Fruit fly (Drosophila melanogaster) whole organism, embryonic: ENCODE measurements around the gene Sema5c.

Source experiments
- Atf-2 ChIP-seq: fragments of 200-800 bp; sonication (Bioruptor generic); optimal IDR thresholded peaks from 2 replicates; lab custom pipeline; 2016; ENCODE audit warnings: missing biosample characterization, missing genetic modification characterization
- CG10543 ChIP-seq: fragments of 200-800 bp; sonication (Bioruptor generic); optimal IDR thresholded peaks from 3 replicates; lab custom pipeline; 2017; ENCODE audit warnings: missing biosample characterization, mild to moderate bottlenecking, missing genetic modification characterization, moderate library complexity
- CG10979 ChIP-seq: fragments of 200-800 bp; sonication (Bioruptor generic); optimal IDR thresholded peaks from 2 replicates; lab custom pipeline; 2018; ENCODE audit warnings: missing biosample characterization, mild to moderate bottlenecking, missing genetic modification characterization, moderate library complexity
- CG12299 ChIP-seq: fragments of 200-800 bp; sonication (Bioruptor generic); optimal IDR thresholded peaks from 2 replicates; lab custom pipeline; 2018; ENCODE audit warnings: missing biosample characterization, mild to moderate bottlenecking, missing genetic modification characterization
- CG12659 ChIP-seq: fragments of 200-800 bp; sonication (Bioruptor generic); optimal IDR thresholded peaks from 3 replicates; lab custom pipeline; 2017; ENCODE audit warnings: mild to moderate bottlenecking, missing biosample characterization, missing genetic modification reagents, missing genetic modification characterization
- CG14441 ChIP-seq: fragments of 200-800 bp; sonication (Bioruptor generic); IDR thresholded peaks from 2 replicates; pipeline ENCODE4 v1.3.6; 2022; ENCODE audit warnings: missing biosample characterization, missing genetic modification characterization
- CG1529 ChIP-seq: fragments of 200-800 bp; sonication (Bioruptor generic); optimal IDR thresholded peaks from 3 replicates; lab custom pipeline; 2018; ENCODE audit warnings: missing biosample characterization, missing genetic modification characterization
- CG1647 ChIP-seq: fragments of 200-800 bp; sonication (Bioruptor generic); optimal IDR thresholded peaks from 3 replicates; lab custom pipeline; 2016; ENCODE audit warnings: missing biosample characterization, missing genetic modification characterization
- CG16813 ChIP-seq: fragments of 200-800 bp; sonication (Bioruptor generic); IDR thresholded peaks from 3 replicates; pipeline ENCODE4 v1.3.6; 2022; ENCODE audit warnings: missing biosample characterization, missing genetic modification characterization; ENCODE audit not compliant: partially characterized antibody
- CG17328 ChIP-seq: fragments of 200-800 bp; sonication (Bioruptor generic); IDR thresholded peaks from 2 replicates; pipeline ENCODE4 v1.3.6; 2022; ENCODE audit warnings: missing biosample characterization, missing genetic modification characterization
- CG2120 ChIP-seq: fragments of 200-800 bp; sonication (Bioruptor generic); optimal IDR thresholded peaks from 3 replicates; lab custom pipeline; 2016; ENCODE audit warnings: missing biosample characterization, missing genetic modification characterization
- CG43689 ChIP-seq: fragments of 200-800 bp; sonication (Bioruptor generic); IDR thresholded peaks from 2 replicates; pipeline ENCODE4 v1.3.6; 2022; ENCODE audit warnings: missing biosample characterization, missing genetic modification characterization
- CG5180 ChIP-seq: fragments of 200-800 bp; sonication (Bioruptor generic); optimal IDR thresholded peaks from 3 replicates; lab custom pipeline; 2017; ENCODE audit warnings: missing biosample characterization, missing genetic modification characterization, mild to moderate bottlenecking, moderate library complexity, missing genetic modification reagents
- CG8388 ChIP-seq: fragments of 200-800 bp; sonication (Bioruptor generic); optimal IDR thresholded peaks from 2 replicates; lab custom pipeline; 2019; ENCODE audit warnings: missing biosample characterization, mild to moderate bottlenecking, missing genetic modification characterization, moderate library complexity
- D ChIP-seq, 2 experiments: fragments of 200-800 bp in 1 of 2; fragments of >200 bp in 1 of 2; sonication (Bioruptor generic) in 1 of 2; optimal IDR thresholded peaks; 2 replicates in 1 of 2; 3 replicates in 1 of 2; lab custom pipeline; 2017; ENCODE audit warnings: mild to moderate bottlenecking in 1 of 2, missing biosample characterization in 1 of 2, missing genetic modification characterization in 1 of 2, missing genetic modification reagents in 1 of 2
- D19A ChIP-seq: fragments of 200-800 bp; optimal IDR thresholded peaks from 3 replicates; lab custom pipeline; 2019; ENCODE audit warnings: missing biosample characterization, mild to moderate bottlenecking, missing genetic modification characterization, moderate library complexity
- Dref ChIP-seq: fragments of 200-800 bp; sonication (Bioruptor generic); IDR thresholded peaks from 2 replicates; pipeline ENCODE4 v1.3.6; 2022; ENCODE audit warnings: missing biosample characterization, missing genetic modification characterization
- Drgx ChIP-seq: fragments of 200-800 bp; sonication (Bioruptor generic); IDR thresholded peaks from 2 replicates; pipeline ENCODE4 v1.3.6; 2022; ENCODE audit warnings: missing biosample characterization, missing genetic modification characterization
- ERR ChIP-seq: fragments of 200-800 bp; sonication (Bioruptor generic); optimal IDR thresholded peaks from 2 replicates; lab custom pipeline; 2016; ENCODE audit warnings: missing biosample characterization, missing genetic modification characterization
- Fer2 ChIP-seq: fragments of 200-800 bp; sonication (Bioruptor generic); optimal IDR thresholded peaks from 2 replicates; lab custom pipeline; 2018; ENCODE audit warnings: missing biosample characterization, mild to moderate bottlenecking, missing genetic modification characterization, moderate library complexity
- Hmr ChIP-seq: fragments of 200-800 bp; sonication (Bioruptor generic); optimal IDR thresholded peaks from 3 replicates; lab custom pipeline; 2017; ENCODE audit warnings: mild to moderate bottlenecking, missing biosample characterization, missing genetic modification reagents, missing genetic modification characterization
- Hr3 ChIP-seq: fragments of 200-800 bp; sonication (Bioruptor generic); optimal IDR thresholded peaks from 3 replicates; lab custom pipeline; 2016; ENCODE audit warnings: missing biosample characterization, missing genetic modification characterization
- NfI ChIP-seq: fragments of 200-800 bp; sonication (Bioruptor generic); optimal IDR thresholded peaks from 3 replicates; lab custom pipeline; 2018; ENCODE audit warnings: missing biosample characterization, mild to moderate bottlenecking, missing genetic modification characterization, moderate library complexity
- Rfx ChIP-seq: fragments of 200-800 bp; sonication (Bioruptor generic); IDR thresholded peaks from 2 replicates; pipeline ENCODE4 v1.3.6; 2022; ENCODE audit warnings: missing biosample characterization, missing genetic modification characterization
- Six4 ChIP-seq: fragments of 200-800 bp; sonication (Bioruptor generic); optimal IDR thresholded peaks from 2 replicates; lab custom pipeline; 2016; ENCODE audit warnings: missing biosample characterization, missing genetic modification characterization
- Ssrp ChIP-seq: fragments of 200-800 bp; sonication (Bioruptor generic); optimal IDR thresholded peaks from 2 replicates; lab custom pipeline; 2018; ENCODE audit warnings: missing biosample characterization, mild to moderate bottlenecking, missing genetic modification characterization, moderate library complexity
- Tbp ChIP-seq: fragments of >200 bp; optimal IDR thresholded peaks from 2 replicates; lab custom pipeline; 2018; ENCODE audit warnings: missing biosample characterization, missing genetic modification characterization
- Trl ChIP-seq, 3 experiments: fragments of >200 bp in 2 of 3; fragments of 200-800 bp in 1 of 3; sonication (Bioruptor generic) in 1 of 3; optimal IDR thresholded peaks; 2 replicates in 1 of 3; 3 replicates in 2 of 3; lab custom pipeline; 2016 to 2017; ENCODE audit warnings: missing biosample characterization in 1 of 3, missing genetic modification characterization in 1 of 3
- bigmax ChIP-seq: fragments of 200-800 bp; sonication (Bioruptor generic); optimal IDR thresholded peaks from 2 replicates; lab custom pipeline; 2018; ENCODE audit warnings: missing biosample characterization, mild to moderate bottlenecking, missing genetic modification characterization
- crp ChIP-seq, 2 experiments: fragments of 200-800 bp; sonication (Bioruptor generic); optimal IDR thresholded peaks; 2 replicates in 1 of 2; 3 replicates in 1 of 2; lab custom pipeline; 2017; ENCODE audit warnings: missing biosample characterization in 2 of 2, missing genetic modification characterization in 2 of 2, mild to moderate bottlenecking in 1 of 2, moderate library complexity in 1 of 2
- dan ChIP-seq: fragments of 200-800 bp; sonication (Bioruptor generic); IDR thresholded peaks from 2 replicates; pipeline ENCODE4 v1.3.6; 2022; ENCODE audit warnings: missing biosample characterization, missing genetic modification characterization
- dmrt11E ChIP-seq: fragments of 200-800 bp; sonication (Bioruptor generic); optimal IDR thresholded peaks from 3 replicates; lab custom pipeline; 2018; ENCODE audit warnings: missing biosample characterization, mild to moderate bottlenecking, missing genetic modification characterization, moderate library complexity
- fd102C ChIP-seq: fragments of 200-800 bp; sonication (Bioruptor generic); optimal IDR thresholded peaks from 2 replicates; lab custom pipeline; 2018; ENCODE audit warnings: missing biosample characterization, mild to moderate bottlenecking, missing genetic modification characterization, moderate library complexity
- fd64A ChIP-seq: fragments of 200-800 bp; sonication (Bioruptor generic); optimal IDR thresholded peaks from 3 replicates; lab custom pipeline; 2018; ENCODE audit warnings: missing biosample characterization, mild to moderate bottlenecking, missing genetic modification characterization
- gcm ChIP-seq: fragments of 200-800 bp; sonication (Bioruptor generic); optimal IDR thresholded peaks from 2 replicates; lab custom pipeline; 2019; ENCODE audit warnings: missing biosample characterization, mild to moderate bottlenecking, missing genetic modification characterization, moderate library complexity
- mirr ChIP-seq: fragments of 200-800 bp; sonication (Bioruptor generic); optimal IDR thresholded peaks from 3 replicates; lab custom pipeline; 2018; ENCODE audit warnings: missing biosample characterization, mild to moderate bottlenecking, missing genetic modification characterization
- pan ChIP-seq, 4 experiments: fragments of >200 bp in 3 of 4; fragments of 200-800 bp in 1 of 4; sonication (Bioruptor generic) in 1 of 4; optimal IDR thresholded peaks in 3 of 4; IDR thresholded peaks in 1 of 4; 2 replicates each; pipeline versions ENCODE4 v1.3.6 to Lab custom; 2017 to 2022; ENCODE audit warnings: missing biosample characterization in 2 of 4, missing genetic modification characterization in 2 of 4, mixed read lengths in 1 of 4
- pnt ChIP-seq: fragments of 200-800 bp; sonication (Bioruptor generic); optimal IDR thresholded peaks from 3 replicates; lab custom pipeline; 2016; ENCODE audit warnings: missing biosample characterization, missing genetic modification characterization
- seq ChIP-seq: fragments of 200-800 bp; sonication (Bioruptor generic); IDR thresholded peaks from 2 replicates; pipeline ENCODE4 v1.3.6; 2022; ENCODE audit warnings: missing biosample characterization, missing genetic modification characterization
- tgo ChIP-seq: fragments of 200-800 bp; sonication (Bioruptor generic); IDR thresholded peaks from 3 replicates; pipeline ENCODE4 v1.3.6; 2022; ENCODE audit warnings: missing biosample characterization, missing genetic modification characterization
- trem ChIP-seq: fragments of 200-800 bp; optimal IDR thresholded peaks from 3 replicates; lab custom pipeline; 2019; ENCODE audit warnings: missing biosample characterization, mild to moderate bottlenecking, missing genetic modification characterization, moderate library complexity
- unc-4 ChIP-seq: fragments of 200-800 bp; sonication (Bioruptor generic); IDR thresholded peaks from 2 replicates; pipeline ENCODE4 v1.3.6; 2022; ENCODE audit warnings: missing biosample characterization, missing genetic modification characterization; ENCODE audit not compliant: partially characterized antibody
- wek ChIP-seq: fragments of 200-800 bp; sonication (Bioruptor generic); optimal IDR thresholded peaks from 3 replicates; lab custom pipeline; 2018; ENCODE audit warnings: missing biosample characterization, mild to moderate bottlenecking, missing genetic modification characterization, moderate library complexity
- wor ChIP-seq: fragments of 200-800 bp; sonication (Bioruptor generic); IDR thresholded peaks from 2 replicates; pipeline ENCODE4 v1.3.6; 2022; ENCODE audit warnings: missing biosample characterization, missing genetic modification characterization
- zf30C ChIP-seq: fragments of 200-800 bp; sonication (Bioruptor generic); optimal IDR thresholded peaks from 3 replicates; lab custom pipeline; 2018; ENCODE audit warnings: missing biosample characterization, mild to moderate bottlenecking, missing genetic modification characterization

Sema5c gene

dm6 chr3L:12045443-12045842, 36.2 kb downstream of the Sema5c start (continued):
- peak; percentile 34 for TF ChIP-seq wek
- peak; percentile 22 for TF ChIP-seq CG5180 (GFP tag; lab: Kevin White, UChicago)
- 0 out of 2 replicates have a peak, but pooled peaks have one; percentile 15 for TF ChIP-seq CG14441 (GFP tag; lab: Robert Waterston, UW)
- TF ChIP-seq CG10979 (tag; lab: Kevin White, UChicago): no peak
- TF ChIP-seq NfI: no peak
- no peak for TF ChIP-seq Tbp (GFP tag; lab: Kevin White, UChicago)
- no peak for TF ChIP-seq ERR (GFP tag; lab: Kevin White, UChicago)
- TF ChIP-seq Rfx (GFP tag; lab: Robert Waterston, UW): peak; percentile 39; the same call in 1 of the 2 replicates
- TF ChIP-seq Trl (optimal IDR thresholded peaks at IDR 0.05; lab: Kevin White, UChicago): no peak
- no peak for TF ChIP-seq Trl (GFP tag; optimal IDR thresholded peaks at IDR 0.05; lab: Kevin White, UChicago)
- peak; percentile 65 for TF ChIP-seq mirr
- TF ChIP-seq D (optimal IDR thresholded peaks at IDR 0.05; lab: Kevin White, UChicago): no peak
- peak; percentile 12 for TF ChIP-seq D (GFP tag; optimal IDR thresholded peaks at IDR 0.05; lab: Kevin White, UChicago)
- no peak for TF ChIP-seq Atf-2
- no peak for TF ChIP-seq CG8388
- peak; percentile 2 for TF ChIP-seq CG12659 (GFP tag; lab: Kevin White, UChicago)
- TF ChIP-seq Six4 (GFP tag; lab: Kevin White, UChicago): no peak
- TF ChIP-seq Hmr: peak; percentile 46
- TF ChIP-seq crp (GFP tag; optimal IDR thresholded peaks at IDR 0.05; lab: Kevin White, UChicago): no peak
- TF ChIP-seq CG43689: no peak
- no peak for TF ChIP-seq fd64A (GFP tag; lab: Kevin White, UChicago)
- TF ChIP-seq Ssrp (tag; lab: Kevin White, UChicago): no peak
- no peak for TF ChIP-seq wor (GFP tag; lab: Robert Waterston, UW)
- TF ChIP-seq Drgx (GFP tag; lab: Robert Waterston, UW): no peak
- no peak for TF ChIP-seq CG16813
- no peak for TF ChIP-seq Fer2 (tag; lab: Kevin White, UChicago)
- TF ChIP-seq pan (optimal IDR thresholded peaks at IDR 0.05; lab: Kevin White, UChicago): no peak
- peak in 1 of 2 experiments; percentile 22 for TF ChIP-seq pan (GFP tag; optimal IDR thresholded peaks at IDR 0.05 in 1 of 2, IDR thresholded peaks at IDR 0.05 in 1 of 2)
- no peak for TF ChIP-seq pnt (GFP tag; lab: Kevin White, UChicago)
- TF ChIP-seq CG1647: peak; percentile 8
- TF ChIP-seq bigmax: no peak
- no peak for TF ChIP-seq CG12299
- peak; percentile 20 for TF ChIP-seq CG1529
- no peak for TF ChIP-seq CG17328
- peak; percentile 64 for TF ChIP-seq CG10543 (GFP tag; lab: Kevin White, UChicago)
- TF ChIP-seq dmrt11E (tag; lab: Kevin White, UChicago): no peak
- no peak for TF ChIP-seq zf30C (GFP tag; lab: Kevin White, UChicago)
- no peak for TF ChIP-seq fd102C (GFP tag; lab: Kevin White, UChicago)
- TF ChIP-seq seq (GFP tag; lab: Robert Waterston, UW): peak; percentile 17; the same call in 1 of the 2 replicates
- no peak for TF ChIP-seq trem

dm6 chr3L:12044279-12044678, 37.4 kb downstream of the Sema5c start, which contains the start of gene CG43638:
Gene CG43638, plus strand, starts transcription at chr3L:12044579.
- TF ChIP-seq dan (GFP tag; lab: Robert Waterston, UW) (no peak), D19A (tag; lab: Kevin White, UChicago) (no peak), unc-4 (GFP tag; lab: Robert Waterston, UW) (no peak), tgo (GFP tag; lab: Robert Waterston, UW) (no peak), CG2120 (GFP tag; lab: Kevin White, UChicago) (no peak), gcm (GFP tag; lab: Kevin White, UChicago) (no peak), Dref (GFP tag; lab: Robert Waterston, UW) (no peak), Hr3 (GFP tag; lab: Kevin White, UChicago) (no peak)
